Worm (Caenorhabditis elegans) whole organism, young adult: ENCODE measurements around the gene mrg-1.
A peak's percentile ranks its signal among the peaks of the same experiment; 100 is the strongest.

Experiments used
- B0019.2 ChIP-seq: fragments of 200-800 bp; sonication (Bioruptor generic); conservative IDR thresholded peaks from 2 replicates; pipeline ENCODE4 v1.3.6; 2022; ENCODE audit warnings: missing genetic modification reagents, missing genetic modification characterization, missing compliant biosample characterization
- B0035.1 ChIP-seq: sonication (generic microtip); optimal IDR thresholded peaks from 2 replicates; lab custom pipeline; 2016; ENCODE audit warnings: missing genetic modification characterization, mild to moderate bottlenecking, missing compliant biosample characterization, missing genotype, missing genetic modification reagents
- B0336.3 ChIP-seq: fragments of 200-800 bp; sonication (Bioruptor generic); IDR thresholded peaks from 2 replicates; pipeline ENCODE4 v1.3.6; 2022; ENCODE audit warnings: missing genetic modification characterization, missing compliant biosample characterization
- D2030.7 ChIP-seq: fragments of 200-800 bp; sonication (Bioruptor generic); IDR thresholded peaks from 2 replicates; pipeline ENCODE4 v1.3.6; 2022; ENCODE audit warnings: missing genetic modification reagents, missing genetic modification characterization, missing compliant biosample characterization
- F10E7.11 ChIP-seq: sonication (generic microtip); optimal IDR thresholded peaks from 2 replicates; lab custom pipeline; 2017; ENCODE audit warnings: mild to moderate bottlenecking, missing genetic modification characterization, moderate library complexity, missing compliant biosample characterization
- F33H1.4 ChIP-seq: fragments of 200-800 bp; sonication (Bioruptor generic); IDR thresholded peaks from 2 replicates; pipeline ENCODE4 v1.3.6; 2022; ENCODE audit warnings: missing genetic modification reagents, missing genetic modification characterization, missing compliant biosample characterization
- F37B4.10 ChIP-seq: fragments of 200-800 bp; sonication (Bioruptor generic); IDR thresholded peaks from 2 replicates; pipeline ENCODE4 v1.3.6; 2022; ENCODE audit warnings: missing genetic modification characterization, missing compliant biosample characterization
- F49E8.2 ChIP-seq: sonication (generic microtip); optimal IDR thresholded peaks from 3 replicates; lab custom pipeline; 2017; ENCODE audit warnings: missing genetic modification characterization, mild to moderate bottlenecking, missing compliant biosample characterization, antibody characterized with exemption, moderate library complexity; ENCODE audit not compliant: insufficient read depth
- F57C9.4 ChIP-seq: sonication (generic microtip); optimal IDR thresholded peaks from 2 replicates; lab custom pipeline; 2017; ENCODE audit warnings: mild to moderate bottlenecking, missing genetic modification characterization, missing compliant biosample characterization
- K11D2.4 ChIP-seq: fragments of 200-800 bp; sonication (Bioruptor generic); IDR thresholded peaks from 2 replicates; pipeline ENCODE4 v1.3.6; 2022; ENCODE audit warnings: missing genetic modification reagents, missing genetic modification characterization, missing compliant biosample characterization
- Y53G8AR.9 ChIP-seq: fragments of 200-800 bp; sonication (Bioruptor generic); conservative IDR thresholded peaks from 2 replicates; pipeline ENCODE4 v1.3.6; 2022; ENCODE audit warnings: missing genetic modification reagents, missing genetic modification characterization, missing compliant biosample characterization
- Y79H2A.3 ChIP-seq: fragments of 200-800 bp; sonication (Bioruptor generic); conservative IDR thresholded peaks from 2 replicates; pipeline ENCODE4 v1.3.6; 2022; ENCODE audit warnings: missing genetic modification reagents, missing genetic modification characterization, missing compliant biosample characterization
- ama-1 ChIP-seq, 3 experiments: fragments of 150-350 bp in 1 of 3; sonication (generic microtip) in 2 of 3; optimal IDR thresholded peaks; 2 replicates each; lab custom pipeline; 2014 to 2018; ENCODE audit warnings: missing biosample characterization in 2 of 3, missing genetic modification characterization in 2 of 3, missing genetic modification reagents in 2 of 3
- aptf-2 ChIP-seq: fragments of 200-800 bp; sonication (Bioruptor generic); conservative IDR thresholded peaks from 2 replicates; pipeline ENCODE4 v1.3.6; 2022; ENCODE audit warnings: missing genetic modification reagents, missing genetic modification characterization, missing compliant biosample characterization
- atf-7 ChIP-seq: sonication (generic microtip); optimal IDR thresholded peaks from 2 replicates; lab custom pipeline; 2017; ENCODE audit warnings: mild to moderate bottlenecking, missing genetic modification characterization, missing compliant biosample characterization
- attf-6 ChIP-seq: fragments of 200-800 bp; sonication (Bioruptor generic); IDR thresholded peaks from 2 replicates; pipeline ENCODE4 v1.3.6; 2022; ENCODE audit warnings: missing genetic modification reagents, missing genetic modification characterization, missing compliant biosample characterization
- bed-1 ChIP-seq: fragments of 200-800 bp; sonication (Bioruptor generic); IDR thresholded peaks from 2 replicates; pipeline ENCODE4 v1.3.6; 2022; ENCODE audit warnings: missing genetic modification reagents, missing genetic modification characterization, missing compliant biosample characterization
- ccch-3 ChIP-seq: fragments of 200-800 bp; sonication (Bioruptor generic); optimal IDR thresholded peaks from 2 replicates; lab custom pipeline; 2018; ENCODE audit warnings: mild to moderate bottlenecking, missing genetic modification characterization, missing compliant biosample characterization
- ceh-100 ChIP-seq: fragments of 200-800 bp; sonication (Bioruptor generic); IDR thresholded peaks from 2 replicates; pipeline ENCODE4 v1.3.6; 2022; ENCODE audit warnings: missing genetic modification reagents, missing genetic modification characterization, missing compliant biosample characterization
- ceh-27 ChIP-seq: fragments of 200-800 bp; sonication (Bioruptor generic); optimal IDR thresholded peaks from 2 replicates; lab custom pipeline; 2018; ENCODE audit warnings: mild to moderate bottlenecking, missing genetic modification characterization, moderate library complexity, missing compliant biosample characterization
- ceh-58 ChIP-seq: fragments of 200-800 bp; sonication (Bioruptor generic); IDR thresholded peaks from 2 replicates; pipeline ENCODE4 v1.3.6; 2022; ENCODE audit warnings: missing genetic modification characterization, missing compliant biosample characterization
- chd-7 ChIP-seq: sonication (generic microtip); optimal IDR thresholded peaks from 2 replicates; lab custom pipeline; 2016; ENCODE audit warnings: mild to moderate bottlenecking, missing genetic modification characterization, moderate library complexity, missing compliant biosample characterization
- die-1 ChIP-seq: sonication (generic microtip); optimal IDR thresholded peaks from 2 replicates; lab custom pipeline; 2016; ENCODE audit warnings: missing genotype, mild to moderate bottlenecking, missing genetic modification characterization, missing compliant biosample characterization
- dox-1 ChIP-seq: fragments of 200-800 bp; sonication (Bioruptor generic); IDR thresholded peaks from 2 replicates; pipeline ENCODE4 v1.3.6; 2022; ENCODE audit warnings: missing genetic modification reagents, missing genetic modification characterization, missing compliant biosample characterization
- ekl-4 ChIP-seq: fragments of 200-800 bp; sonication (Bioruptor generic); IDR thresholded peaks from 2 replicates; pipeline ENCODE4 v1.3.6; 2022; ENCODE audit warnings: missing genetic modification reagents, missing genetic modification characterization, missing compliant biosample characterization
- fkh-3 ChIP-seq: sonication (generic microtip); optimal IDR thresholded peaks from 2 replicates; lab custom pipeline; 2016; ENCODE audit warnings: mild to moderate bottlenecking, missing genetic modification characterization, missing compliant biosample characterization
- hlh-26 ChIP-seq: fragments of 200-800 bp; sonication (Bioruptor generic); conservative IDR thresholded peaks from 2 replicates; pipeline ENCODE4 v1.3.6; 2022; ENCODE audit warnings: missing genetic modification reagents, missing genetic modification characterization, missing compliant biosample characterization
- hmg-20 ChIP-seq: fragments of 200-800 bp; sonication (Bioruptor generic); IDR thresholded peaks from 2 replicates; pipeline ENCODE4 v1.3.6; 2022; ENCODE audit warnings: missing genetic modification reagents, missing genetic modification characterization, missing compliant biosample characterization
- let-526 ChIP-seq: fragments of 200-800 bp; sonication (Bioruptor generic); IDR thresholded peaks from 2 replicates; pipeline ENCODE4 v1.3.6; 2022; ENCODE audit warnings: missing genetic modification reagents, missing genetic modification characterization, missing compliant biosample characterization
- lin-26 ChIP-seq: fragments of 200-800 bp; sonication (Bioruptor generic); IDR thresholded peaks from 2 replicates; pipeline ENCODE4 v1.3.6; 2022; ENCODE audit warnings: missing genetic modification reagents, missing genetic modification characterization, missing compliant biosample characterization
- lin-40 ChIP-seq: sonication (generic microtip); optimal IDR thresholded peaks from 2 replicates; lab custom pipeline; 2016; ENCODE audit warnings: missing genetic modification characterization, mild to moderate bottlenecking, missing compliant biosample characterization, missing genotype, missing genetic modification reagents
- lin-54 ChIP-seq: fragments of 200-800 bp; sonication (Bioruptor generic); optimal IDR thresholded peaks from 2 replicates; lab custom pipeline; 2018; ENCODE audit warnings: mild to moderate bottlenecking, missing genetic modification characterization, missing compliant biosample characterization
- lsy-27 ChIP-seq: sonication (generic microtip); optimal IDR thresholded peaks from 2 replicates; lab custom pipeline; 2017; ENCODE audit warnings: missing genetic modification characterization, mild to moderate bottlenecking, missing compliant biosample characterization, antibody characterized with exemption, missing genotype, borderline replicate concordance; ENCODE audit not compliant: insufficient read depth
- madf-10 ChIP-seq: sonication (generic microtip); optimal IDR thresholded peaks from 2 replicates; lab custom pipeline; 2016; ENCODE audit warnings: mild to moderate bottlenecking, missing genetic modification characterization, missing compliant biosample characterization
- nhr-80 ChIP-seq: sonication (generic microtip); optimal IDR thresholded peaks from 2 replicates; lab custom pipeline; 2016; ENCODE audit warnings: missing genetic modification characterization, missing compliant biosample characterization
- pha-4 ChIP-seq: fragments of 150-350 bp; sonication (generic microtip); optimal IDR thresholded peaks from 2 replicates; lab custom pipeline; 2014; ENCODE audit warnings: missing biosample characterization, missing genetic modification reagents, missing genetic modification characterization
- rcor-1 ChIP-seq: fragments of 200-800 bp; sonication (Bioruptor generic); IDR thresholded peaks from 2 replicates; pipeline ENCODE4 v1.3.6; 2022; ENCODE audit warnings: missing genetic modification reagents, missing genetic modification characterization, missing compliant biosample characterization
- rec-8 ChIP-seq, 2 experiments: sonication (generic microtip); optimal IDR thresholded peaks; 2 replicates each; lab custom pipeline; 2016; ENCODE audit warnings: mild to moderate bottlenecking in 2 of 2, missing genetic modification characterization in 2 of 2, missing genetic modification reagents in 2 of 2, missing genotype in 2 of 2, missing biosample characterization in 1 of 2, missing compliant biosample characterization in 1 of 2, moderate library complexity in 1 of 2
- snpc-1.3 ChIP-seq: sonication (generic microtip); optimal IDR thresholded peaks from 2 replicates; lab custom pipeline; 2017; ENCODE audit warnings: missing genetic modification characterization, mild to moderate bottlenecking, missing compliant biosample characterization, antibody characterized with exemption, moderate library complexity, missing genotype, missing genetic modification reagents; ENCODE audit not compliant: insufficient read depth
- snpc-3.4 ChIP-seq: sonication (generic microtip); optimal IDR thresholded peaks from 2 replicates; lab custom pipeline; 2017; ENCODE audit warnings: missing genetic modification characterization, mild to moderate bottlenecking, missing compliant biosample characterization, antibody characterized with exemption, moderate library complexity, missing genotype, missing genetic modification reagents
- snpc-4 ChIP-seq, 5 experiments: fragments of 150-350 bp in 1 of 5; sonication (generic microtip) in 4 of 5; optimal IDR thresholded peaks; 2 replicates each; lab custom pipeline; 2014 to 2018; ENCODE audit warnings: missing genetic modification characterization in 5 of 5, missing biosample characterization in 3 of 5, antibody characterized with exemption in 2 of 5, mild to moderate bottlenecking in 2 of 5, missing compliant biosample characterization in 2 of 5, missing genotype in 2 of 5, moderate library complexity in 2 of 5, missing genetic modification reagents in 1 of 5
- tbp1 ChIP-seq: fragments of 200-800 bp; sonication (Bioruptor generic); optimal IDR thresholded peaks from 2 replicates; lab custom pipeline; 2018; ENCODE audit warnings: mild to moderate bottlenecking, missing genetic modification characterization, missing compliant biosample characterization
- tlf-1 ChIP-seq: fragments of 200-800 bp; sonication (Bioruptor generic); optimal IDR thresholded peaks from 2 replicates; lab custom pipeline; 2018; ENCODE audit warnings: mild to moderate bottlenecking, missing genetic modification characterization, missing compliant biosample characterization
- ztf-18 ChIP-seq: sonication (generic microtip); optimal IDR thresholded peaks from 2 replicates; lab custom pipeline; 2016; ENCODE audit warnings: missing genotype, mild to moderate bottlenecking, missing genetic modification characterization, missing compliant biosample characterization

Gene mrg-1

DNA sequence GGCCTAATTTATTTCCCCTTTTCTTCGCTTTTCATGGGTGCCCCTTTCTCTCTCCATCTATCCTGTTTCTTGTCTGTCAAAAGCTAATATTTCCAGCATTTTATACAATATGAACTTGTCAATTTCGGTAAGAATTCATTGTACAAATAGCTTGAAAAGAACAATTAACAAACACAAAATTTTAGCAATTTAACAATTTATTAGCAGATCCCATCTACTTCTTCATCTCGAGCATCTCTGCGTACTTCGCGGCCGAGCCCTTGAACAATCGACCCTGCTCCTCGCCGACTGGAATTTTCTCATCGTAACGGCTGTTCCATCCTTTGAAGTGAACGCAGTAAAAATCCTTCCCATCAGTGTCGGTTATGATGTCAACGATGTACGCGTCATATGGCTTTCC is 1.2 kb upstream of the mrg-1 start (continued):
- TF ChIP-seq ekl-4 (GFP tag; lab: Robert Waterston, UW) (0 out of 2 replicates have a peak, but pooled peaks have one; percentile 49), lin-54 (GFP tag; lab: Kevin White, UChicago) (no peak), snpc-3.4 (no peak), D2030.7 (GFP tag; lab: Robert Waterston, UW) (0 out of 2 replicates have a peak, but pooled peaks have one; percentile 12), B0019.2 (GFP tag; lab: Robert Waterston, UW) (no peak), ceh-27 (GFP tag; lab: Kevin White, UChicago) (no peak), K11D2.4 (GFP tag; lab: Robert Waterston, UW) (no peak), aptf-2 (GFP tag; lab: Robert Waterston, UW) (no peak), tbp1 (peak; percentile 31), F10E7.11 (tag; lab: Kevin White, UChicago) (no peak), ccch-3 (no peak), rec-8 (tag; optimal IDR thresholded peaks at IDR 0.05; lab: Kevin White, UChicago) (no peak), madf-10 (tag; lab: Kevin White, UChicago) (no peak), tlf-1 (GFP tag; lab: Kevin White, UChicago) (no peak), F33H1.4 (GFP tag; lab: Robert Waterston, UW) (0 out of 2 replicates have a peak, but pooled peaks have one; percentile 10), ztf-18 (tag; lab: Kevin White, UChicago) (no peak), rcor-1 (GFP tag; lab: Robert Waterston, UW) (no peak), ceh-100 (0 out of 2 replicates have a peak, but pooled peaks have one; percentile 29), nhr-80 (tag; lab: Kevin White, UChicago) (no peak), bed-1 (no peak), die-1 (tag; lab: Kevin White, UChicago) (peak; percentile 31), snpc-1.3 (tag; lab: Kevin White, UChicago) (no peak), pha-4 (tag; lab: Kevin White, UChicago) (no peak), ceh-58 (GFP tag; lab: Robert Waterston, UW) (no peak), lin-26 (GFP tag; lab: Robert Waterston, UW) (no peak), let-526 (GFP tag; lab: Robert Waterston, UW) (no peak), B0035.1 (tag; lab: Kevin White, UChicago) (no peak), lin-40 (tag; lab: Kevin White, UChicago) (no peak), dox-1 (no peak), B0336.3 (GFP tag; lab: Robert Waterston, UW) (peak; percentile 59; the same call in 1 of the 2 replicates), attf-6 (no peak), fkh-3 (tag; lab: Kevin White, UChicago) (no peak), F57C9.4 (tag; lab: Kevin White, UChicago) (no peak), chd-7 (tag; lab: Kevin White, UChicago) (no peak), Y79H2A.3 (GFP tag; lab: Robert Waterston, UW) (0 out of 2 replicates have a peak, but pooled peaks have one; percentile 42), snpc-4 (GFP tag; optimal IDR thresholded peaks at IDR 0.05; lab: Kevin White, UChicago) (no peak), snpc-4 (tag; optimal IDR thresholded peaks at IDR 0.05; lab: Kevin White, UChicago) (no peak), F37B4.10 (no peak), hmg-20 (GFP tag; lab: Robert Waterston, UW) (no peak), atf-7 (tag; lab: Kevin White, UChicago) (no peak), lsy-27 (tag; lab: Kevin White, UChicago) (no peak), F49E8.2 (tag; lab: Kevin White, UChicago) (peak; percentile 90), Y53G8AR.9 (GFP tag; lab: Robert Waterston, UW) (peak; percentile 58; the same call in 1 of the 2 replicates), hlh-26 (GFP tag; lab: Robert Waterston, UW) (no peak), ama-1 (optimal IDR thresholded peaks at IDR 0.05; lab: Kevin White, UChicago) (no peak), ama-1 (GFP tag; optimal IDR thresholded peaks at IDR 0.05; lab: Kevin White, UChicago) (peak; percentile 64 to 70)
